Fruit fly (Drosophila melanogaster) whole organism, embryonic: Measurements from ENCODE around the gene fd96Cb.
A peak's percentile ranks its signal among the peaks of the same experiment; 100 is the strongest.

Experiments
- B-H1 ChIP-seq: fragments of 200-800 bp; sonication (Bioruptor generic); IDR thresholded peaks from 3 replicates; pipeline ENCODE4 v1.3.6; 2022; ENCODE audit warnings: missing biosample characterization, missing genetic modification characterization
- CG14965 ChIP-seq: fragments of 200-800 bp; sonication (Bioruptor generic); optimal IDR thresholded peaks from 2 replicates; lab custom pipeline; 2016; ENCODE audit warnings: missing biosample characterization, missing genetic modification characterization, borderline replicate concordance
- CG15601 ChIP-seq: fragments of 200-800 bp; sonication (Bioruptor generic); optimal IDR thresholded peaks from 3 replicates; lab custom pipeline; 2019; ENCODE audit warnings: missing biosample characterization, mild to moderate bottlenecking, missing genetic modification characterization, moderate library complexity
- CG2199 ChIP-seq: fragments of 200-800 bp; sonication (Bioruptor generic); IDR thresholded peaks from 3 replicates; pipeline ENCODE4 v1.3.6; 2022; ENCODE audit warnings: missing biosample characterization, missing genetic modification characterization
- CG2875 ChIP-seq: fragments of 200-800 bp; sonication (Bioruptor generic); optimal IDR thresholded peaks from 2 replicates; lab custom pipeline; 2017; ENCODE audit warnings: missing biosample characterization, mild to moderate bottlenecking, missing genetic modification characterization, missing genetic modification reagents
- CG2889 ChIP-seq: fragments of 200-800 bp; sonication (Bioruptor generic); IDR thresholded peaks from 3 replicates; pipeline ENCODE4 v1.3.6; 2022; ENCODE audit warnings: missing biosample characterization, missing genetic modification characterization
- CG43689 ChIP-seq: fragments of 200-800 bp; sonication (Bioruptor generic); IDR thresholded peaks from 2 replicates; pipeline ENCODE4 v1.3.6; 2022; ENCODE audit warnings: missing biosample characterization, missing genetic modification characterization
- CG4424 ChIP-seq: fragments of 200-800 bp; sonication (Bioruptor generic); optimal IDR thresholded peaks from 3 replicates; lab custom pipeline; 2016; ENCODE audit warnings: missing biosample characterization, missing genetic modification characterization
- CG7357 ChIP-seq: fragments of 200-800 bp; sonication (Bioruptor generic); IDR thresholded peaks from 3 replicates; pipeline ENCODE4 v1.3.6; 2022; ENCODE audit warnings: missing biosample characterization, missing genetic modification characterization
- CG9215 ChIP-seq: fragments of 200-800 bp; sonication (Bioruptor generic); IDR thresholded peaks from 2 replicates; pipeline ENCODE4 v1.3.6; 2022; ENCODE audit warnings: missing biosample characterization, missing genetic modification characterization
- CG9609 ChIP-seq: fragments of 200-800 bp; sonication (Bioruptor generic); optimal IDR thresholded peaks from 3 replicates; lab custom pipeline; 2016; ENCODE audit warnings: missing biosample characterization, missing genetic modification characterization
- D19B ChIP-seq: fragments of 200-800 bp; sonication (Bioruptor generic); optimal IDR thresholded peaks from 2 replicates; lab custom pipeline; 2017; ENCODE audit warnings: missing biosample characterization, mild to moderate bottlenecking, missing genetic modification characterization
- Deaf1 ChIP-seq: fragments of 200-800 bp; optimal IDR thresholded peaks from 3 replicates; lab custom pipeline; 2019; ENCODE audit warnings: missing biosample characterization, mild to moderate bottlenecking, missing genetic modification characterization, moderate library complexity
- Drgx ChIP-seq: fragments of 200-800 bp; sonication (Bioruptor generic); IDR thresholded peaks from 2 replicates; pipeline ENCODE4 v1.3.6; 2022; ENCODE audit warnings: missing biosample characterization, missing genetic modification characterization
- E2f1 ChIP-seq: fragments of 200-800 bp; sonication (Bioruptor generic); IDR thresholded peaks from 2 replicates; pipeline ENCODE4 v1.3.6; 2022; ENCODE audit warnings: missing biosample characterization, missing genetic modification characterization
- Gug ChIP-seq: fragments of 200-800 bp; sonication (Bioruptor generic); IDR thresholded peaks from 4 replicates; pipeline ENCODE4 v1.3.6; 2022; ENCODE audit warnings: missing biosample characterization, missing genetic modification characterization
- Med ChIP-seq: fragments of 200-800 bp; sonication (Bioruptor generic); peaks from one replicate; lab custom pipeline; 2016; ENCODE audit warnings: missing biosample characterization, missing genetic modification characterization, mild to moderate bottlenecking, inconsistent platforms, moderate library complexity
- Mes4 ChIP-seq: fragments of 200-800 bp; sonication (Bioruptor generic); optimal IDR thresholded peaks from 2 replicates; lab custom pipeline; 2016; ENCODE audit warnings: missing biosample characterization, missing genetic modification characterization
- NC2β ChIP-seq: fragments of 200-800 bp; sonication (Bioruptor generic); optimal IDR thresholded peaks from 2 replicates; lab custom pipeline; 2016; ENCODE audit warnings: missing biosample characterization, missing genetic modification characterization
- Nf-YA ChIP-seq: fragments of 200-800 bp; sonication (Bioruptor generic); IDR thresholded peaks from 2 replicates; pipeline ENCODE4 v1.3.6; 2022; ENCODE audit warnings: missing biosample characterization, missing genetic modification characterization
- ac ChIP-seq: fragments of 200-800 bp; sonication (Bioruptor generic); optimal IDR thresholded peaks from 3 replicates; lab custom pipeline; 2017; ENCODE audit warnings: missing biosample characterization, mild to moderate bottlenecking, missing genetic modification characterization
- cad ChIP-seq: fragments of >200 bp; optimal IDR thresholded peaks from 2 replicates; lab custom pipeline; 2017; ENCODE audit warnings: missing biosample characterization, missing genetic modification characterization
- chif ChIP-seq, 2 experiments: fragments of 200-800 bp; sonication (Bioruptor generic); optimal IDR thresholded peaks; 3 replicates each; lab custom pipeline; 2016; ENCODE audit warnings: missing biosample characterization in 2 of 2, missing genetic modification characterization in 2 of 2
- danr ChIP-seq: fragments of 200-800 bp; sonication (Bioruptor generic); IDR thresholded peaks from 2 replicates; pipeline ENCODE4 v1.3.6; 2022; ENCODE audit warnings: missing biosample characterization, missing genetic modification characterization
- ems ChIP-seq: fragments of 200-800 bp; sonication (Bioruptor generic); optimal IDR thresholded peaks from 3 replicates; lab custom pipeline; 2016; ENCODE audit warnings: missing biosample characterization, missing genetic modification characterization
- gsb-n ChIP-seq: fragments of 200-800 bp; sonication (Bioruptor generic); optimal IDR thresholded peaks from 3 replicates; lab custom pipeline; 2018; ENCODE audit warnings: missing biosample characterization, mild to moderate bottlenecking, missing genetic modification characterization
- her ChIP-seq: fragments of 200-800 bp; sonication (Bioruptor generic); optimal IDR thresholded peaks from 2 replicates; lab custom pipeline; 2016; ENCODE audit warnings: missing biosample characterization, missing genetic modification characterization
- hth ChIP-seq: fragments of >200 bp; optimal IDR thresholded peaks from 2 replicates; lab custom pipeline; 2017; ENCODE audit warnings: inconsistent platforms
- kni ChIP-seq: fragments of 200-800 bp; sonication (Bioruptor generic); optimal IDR thresholded peaks from 3 replicates; lab custom pipeline; 2017; ENCODE audit warnings: mild to moderate bottlenecking, missing biosample characterization, missing genetic modification reagents, missing genetic modification characterization
- nerfin-2 ChIP-seq: fragments of 200-800 bp; sonication (Bioruptor generic); IDR thresholded peaks from 2 replicates; pipeline ENCODE4 v1.3.6; 2022; ENCODE audit warnings: missing biosample characterization, missing genetic modification characterization; ENCODE audit not compliant: partially characterized antibody
- prd ChIP-seq, 3 experiments: fragments of >200 bp in 2 of 3; fragments of 200-800 bp in 1 of 3; sonication (Bioruptor generic) in 1 of 3; optimal IDR thresholded peaks in 2 of 3; IDR thresholded peaks in 1 of 3; 2 replicates in 2 of 3; 3 replicates in 1 of 3; pipeline versions ENCODE4 v1.3.6 to Lab custom; 2017 to 2022; ENCODE audit warnings: missing biosample characterization in 1 of 3, missing genetic modification characterization in 1 of 3
- sd ChIP-seq: fragments of 200-800 bp; sonication (Bioruptor generic); optimal IDR thresholded peaks from 3 replicates; lab custom pipeline; 2018; ENCODE audit warnings: missing biosample characterization, mild to moderate bottlenecking, missing genetic modification characterization, moderate library complexity
- sens ChIP-seq: fragments of 200-800 bp; sonication (Bioruptor generic); peaks from one replicate; lab custom pipeline; 2016; ENCODE audit warnings: missing biosample characterization, missing genetic modification characterization
- stc ChIP-seq: fragments of 200-800 bp; sonication (Bioruptor generic); IDR thresholded peaks from 2 replicates; pipeline ENCODE4 v1.3.6; 2022; ENCODE audit warnings: missing biosample characterization, missing genetic modification characterization
- sug ChIP-seq: fragments of 200-800 bp; optimal IDR thresholded peaks from 2 replicates; lab custom pipeline; 2019; ENCODE audit warnings: missing biosample characterization, mild to moderate bottlenecking, missing genetic modification characterization, moderate library complexity
- tll ChIP-seq, 2 experiments: fragments of 200-800 bp in 1 of 2; fragments of >200 bp in 1 of 2; sonication (Bioruptor generic) in 1 of 2; optimal IDR thresholded peaks; 2 replicates each; lab custom pipeline; 2017 to 2019; ENCODE audit warnings: missing biosample characterization in 2 of 2, missing genetic modification characterization in 2 of 2, mild to moderate bottlenecking in 1 of 2, moderate library complexity in 1 of 2
- tx ChIP-seq: fragments of 200-800 bp; sonication (Bioruptor generic); optimal IDR thresholded peaks from 2 replicates; lab custom pipeline; 2016; ENCODE audit warnings: missing biosample characterization, missing genetic modification characterization
- vfl ChIP-seq: fragments of 200-800 bp; sonication (Bioruptor generic); optimal IDR thresholded peaks from 2 replicates; lab custom pipeline; 2016; ENCODE audit warnings: missing biosample characterization, missing genetic modification characterization
- wdn ChIP-seq: fragments of 200-800 bp; sonication (Bioruptor generic); IDR thresholded peaks from 2 replicates; pipeline ENCODE4 v1.3.6; 2022; ENCODE audit warnings: missing biosample characterization, missing genetic modification characterization
- zen ChIP-seq: fragments of 200-800 bp; sonication (Bioruptor generic); optimal IDR thresholded peaks from 3 replicates; lab custom pipeline; 2018; ENCODE audit warnings: missing biosample characterization, mild to moderate bottlenecking, missing genetic modification characterization, moderate library complexity

Gene fd96Cb

dm6 chr3R:25077280-25077820 is 17.5 kb upstream of the fd96Cb start (continued):
- no peak for TF ChIP-seq Mes4 (GFP tag; lab: Kevin White, UChicago)
- TF ChIP-seq chif (GFP tag; optimal IDR thresholded peaks at IDR 0.05; lab: Kevin White, UChicago) = no peak
- peak; percentile 8 for TF ChIP-seq sens (GFP tag; lab: Kevin White, UChicago)
- TF ChIP-seq tll (GFP tag; optimal IDR thresholded peaks at IDR 0.05; lab: Kevin White, UChicago) = peak in 1 of 2 experiments; percentile 89
- no peak for TF ChIP-seq sug (tag; lab: Kevin White, UChicago)
- no peak for TF ChIP-seq vfl (GFP tag; lab: Kevin White, UChicago)
- TF ChIP-seq CG9215 (GFP tag; lab: Robert Waterston, UW) = no peak
- TF ChIP-seq CG15601 (tag; lab: Kevin White, UChicago) = no peak
- no peak for TF ChIP-seq CG14965
- no peak for TF ChIP-seq sd (tag; lab: Kevin White, UChicago)
- TF ChIP-seq Med (GFP tag; lab: Kevin White, UChicago) = peak; percentile 64
- TF ChIP-seq E2f1 = no peak
- peak; percentile 23 for TF ChIP-seq kni (GFP tag; lab: Kevin White, UChicago)
- TF ChIP-seq Gug (GFP tag; lab: Robert Waterston, UW) = no peak
- TF ChIP-seq B-H1 (GFP tag; lab: Robert Waterston, UW) = no peak
- TF ChIP-seq Nf-YA (GFP tag; lab: Robert Waterston, UW) = no peak
- no peak for TF ChIP-seq CG2875
- TF ChIP-seq CG9609 (GFP tag; lab: Kevin White, UChicago) = no peak
- no peak for TF ChIP-seq CG7357 (GFP tag; lab: Robert Waterston, UW)
- no peak for TF ChIP-seq CG2889
- no peak for TF ChIP-seq nerfin-2 (GFP tag; lab: Robert Waterston, UW)
- TF ChIP-seq wdn (GFP tag; lab: Robert Waterston, UW) = no peak
- peak; percentile 50 for TF ChIP-seq hth (lab: Kevin White, UChicago)
- no peak for TF ChIP-seq Drgx
- TF ChIP-seq danr (GFP tag; lab: Robert Waterston, UW) = no peak
- no peak for TF ChIP-seq her (GFP tag; lab: Kevin White, UChicago)
- no peak for TF ChIP-seq NC2β (GFP tag; lab: Kevin White, UChicago)
- TF ChIP-seq tx (GFP tag; lab: Kevin White, UChicago) = no peak
- peak; percentile 87 for TF ChIP-seq zen
- TF ChIP-seq CG4424 (GFP tag; lab: Kevin White, UChicago) = no peak
- TF ChIP-seq ac = peak; percentile 8
- no peak for TF ChIP-seq ems (GFP tag; lab: Kevin White, UChicago)
- peak; percentile 85; the same call in 2 of the 3 replicates for TF ChIP-seq CG2199
- no peak for TF ChIP-seq CG43689
- peak; percentile 75 for TF ChIP-seq cad (GFP tag; lab: Kevin White, UChicago)
- TF ChIP-seq Deaf1 (tag; lab: Kevin White, UChicago) = no peak

- TF ChIP-seq stc (GFP tag; lab: Robert Waterston, UW) (no peak), D19B (GFP tag; lab: Kevin White, UChicago) (peak; percentile 3), gsb-n (tag; lab: Kevin White, UChicago) (peak; percentile 94), sens (GFP tag; lab: Kevin White, UChicago) (peak; percentile 44), prd (optimal IDR thresholded peaks at IDR 0.05; lab: Kevin White, UChicago) (no peak), prd (GFP tag; IDR thresholded peaks at IDR 0.05; lab: Robert Waterston, UW) (no peak; the same call in 2 of the 3 replicates), cad (GFP tag; lab: Kevin White, UChicago) (peak; percentile 43)
Measured at dm6 chr3R:25078665-25079064, 16.1 kb upstream of the fd96Cb start.
